Fruit fly (Drosophila melanogaster): ENCODE results near the gene CCT6.

CCT6 gene

dm6 chrX:15703720-15704206 is 42.7 kb upstream of the CCT6 start, which contains the start of the genes Pis and Hap40 (continued):
- TF ChIP-seq wek (GFP tag; optimal IDR thresholded peaks at IDR 0.05) (no peak), CG8290 (GFP tag; optimal IDR thresholded peaks at IDR 0.05) (peak; percentile 37), CG8290 (tag; optimal IDR thresholded peaks at IDR 0.05) (no peak), Abd-B (GFP tag; optimal IDR thresholded peaks at IDR 0.05) (peak; percentile 89), sc (optimal IDR thresholded peaks at IDR 0.05) (no peak), sc (GFP tag; optimal IDR thresholded peaks at IDR 0.05) (peak; percentile 40), Ravus (GFP tag; IDR thresholded peaks at IDR 0.05) (no peak), grau (tag; optimal IDR thresholded peaks at IDR 0.05) (peak; percentile 84), CG16813 (GFP tag; IDR thresholded peaks at IDR 0.05; ENCODE audit: partially characterized antibody) (no peak), B-H1 (GFP tag; IDR thresholded peaks at IDR 0.05) (peak; percentile 44; the same call in 1 of the 3 replicates), HLH54F (GFP tag; optimal IDR thresholded peaks at IDR 0.05) (peak; percentile 65), CG8388 (GFP tag; optimal IDR thresholded peaks at IDR 0.05) (peak; percentile 56), CG17385 (GFP tag; optimal IDR thresholded peaks at IDR 0.05) (peak; percentile 48), fd102C (GFP tag; optimal IDR thresholded peaks at IDR 0.05) (no peak), CG8281 (tag; optimal IDR thresholded peaks at IDR 0.05) (peak; percentile 37), aop (GFP tag; IDR thresholded peaks at IDR 0.05) (no peak), Aef1 (GFP tag; IDR thresholded peaks at IDR 0.05) (peak; percentile 72; the same call in 2 of the 3 replicates), CG7987 (GFP tag; optimal IDR thresholded peaks at IDR 0.05) (no peak), Ssrp (tag; optimal IDR thresholded peaks at IDR 0.05) (peak; percentile 78), CG11723 (GFP tag; optimal IDR thresholded peaks at IDR 0.05) (no peak), peb (GFP tag; IDR thresholded peaks at IDR 0.05) (peak; percentile 16; the same call in 1 of the 2 replicates), CG11398 (GFP tag; optimal IDR thresholded peaks at IDR 0.05) (no peak), H2.0 (GFP tag; IDR thresholded peaks at IDR 0.05) (peak; percentile 26; the same call in 1 of the 2 replicates), trem (tag; optimal IDR thresholded peaks at IDR 0.05) (peak; percentile 58), CG10654 (GFP tag; optimal IDR thresholded peaks at IDR 0.05) (peak; percentile 41), Nf-YC (tag; optimal IDR thresholded peaks at IDR 0.05) (peak; percentile 64), mirr (GFP tag; optimal IDR thresholded peaks at IDR 0.05) (no peak), CG31224 (GFP tag; IDR thresholded peaks at IDR 0.05) (peak; percentile 58), CG1792 (GFP tag; optimal IDR thresholded peaks at IDR 0.05) (no peak), CG18011 (GFP tag; optimal IDR thresholded peaks at IDR 0.05) (no peak), CG10431 (GFP tag; optimal IDR thresholded peaks at IDR 0.05) (peak; percentile 23), schlank (tag; optimal IDR thresholded peaks at IDR 0.05) (peak; percentile 1), dati (GFP tag; IDR thresholded peaks at IDR 0.05) (no peak), ase (GFP tag; IDR thresholded peaks at IDR 0.05) (peak; percentile 56; the same call in 1 of the 3 replicates), CG13775 (GFP tag; optimal IDR thresholded peaks at IDR 0.05) (peak; percentile 80), CTCF (GFP tag; optimal IDR thresholded peaks at IDR 0.05) (peak; percentile 13), CG14965 (GFP tag; optimal IDR thresholded peaks at IDR 0.05; ENCODE audit: borderline replicate concordance) (no peak), p53 (GFP tag; optimal IDR thresholded peaks at IDR 0.05) (no peak), Fer1 (GFP tag; optimal IDR thresholded peaks at IDR 0.05) (peak; percentile 42), CG8944 (GFP tag; optimal IDR thresholded peaks at IDR 0.05) (peak; percentile 40), ewg (GFP tag; optimal IDR thresholded peaks at IDR 0.05) (peak; percentile 40), jing (GFP tag; optimal IDR thresholded peaks at IDR 0.05) (no peak), CG10366 (GFP tag; IDR thresholded peaks at IDR 0.05) (peak; percentile 62; the same call in 1 of the 2 replicates), Nf-YB (GFP tag; optimal IDR thresholded peaks at IDR 0.05) (peak; percentile 29), CG10267 (tag; optimal IDR thresholded peaks at IDR 0.05) (peak; percentile 69), Chrac-16 (GFP tag; optimal IDR thresholded peaks at IDR 0.05) (peak; percentile 74), C15 (GFP tag; IDR thresholded peaks at IDR 0.05) (no peak), Mad (GFP tag; optimal IDR thresholded peaks at IDR 0.05) (peak; percentile 61), nau (GFP tag; optimal IDR thresholded peaks at IDR 0.05) (no peak), TFAM (GFP tag; optimal IDR thresholded peaks at IDR 0.05) (no peak), lilli (GFP tag; optimal IDR thresholded peaks at IDR 0.05) (peak; percentile 77), lmd (GFP tag; IDR thresholded peaks at IDR 0.05) (peak; percentile 86)

All from whole organism, embryonic.